Worm (Caenorhabditis elegans) whole organism, early embryonic: ENCODE data around the gene K08B5.2.

Source experiments
- ama-1 ChIP-seq: fragments of 150-350 bp; optimal IDR thresholded peaks from 2 replicates; lab custom pipeline; 2014
- tbx-37 ChIP-seq: fragments of 200-800 bp; sonication (Bioruptor generic); conservative IDR thresholded peaks from 2 replicates; pipeline ENCODE4 v1.3.6; 2022; ENCODE audit warnings: missing genetic modification reagents, missing genetic modification characterization, missing compliant biosample characterization

DNA sequence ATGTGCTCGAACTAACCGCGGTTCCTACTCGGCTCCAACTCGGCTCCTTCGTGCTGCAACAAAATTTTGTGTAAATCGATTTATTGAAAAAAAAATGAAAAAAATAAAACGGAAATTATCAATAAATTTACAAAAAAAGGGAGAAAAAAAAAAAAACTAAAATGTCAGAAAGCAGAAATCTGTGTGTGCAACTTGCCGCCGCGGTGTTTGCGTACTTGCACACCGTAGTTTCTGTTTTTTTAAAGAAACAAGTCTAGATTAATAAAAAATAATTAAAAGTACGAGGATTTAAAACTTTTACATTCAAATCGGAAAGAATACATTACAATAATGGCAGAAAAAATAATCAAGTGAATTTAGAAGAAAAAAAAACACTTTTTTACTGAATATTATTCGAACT, 32.0 kb downstream of the K08B5.2 start:
- no peak for TF ChIP-seq ama-1
- TF ChIP-seq tbx-37 (GFP tag; lab: Robert Waterston, UW), result no peak
